Comparison of ENCODE assay signal across 4 worm cellular contexts in genomic region chrIV:6127252-6127930, ce11.
TF ChIP-seq lines count a peak whose summit lies in the region.

Gene M03D4.4 (minus strand): TSS chrIV:6127302.

TF ChIP-seq in whole organism, L1 larva, 84 proteins besides CTCF, POLR2A, EP300 and RAD21:
- TF ChIP-seq nhr-77 (tag; optimal IDR thresholded peaks at IDR 0.05; lab: Kevin White, UChicago) (peak; percentile 66), lsy-2 (tag; optimal IDR thresholded peaks at IDR 0.05; lab: Kevin White, UChicago) (peak in 1 of 2 experiments; percentile 55), dsc-1 (tag; optimal IDR thresholded peaks at IDR 0.05; lab: Kevin White, UChicago) (peak; percentile 21), swsn-7 (tag; optimal IDR thresholded peaks at IDR 0.05; lab: Kevin White, UChicago) (no peak), tbx-2 (tag; optimal IDR thresholded peaks at IDR 0.05; lab: Kevin White, UChicago) (peak; percentile 8), lin-13 (GFP tag; optimal IDR thresholded peaks at IDR 0.05; lab: Kevin White, UChicago) (no peak)

TF ChIP-seq in whole organism, L2 larva, 48 proteins besides CTCF, POLR2A, EP300 and RAD21:
- TF ChIP-seq snpc-4 (tag; optimal IDR thresholded peaks at IDR 0.05; lab: Kevin White, UChicago) (no peak), F13H6.1 (tag; optimal IDR thresholded peaks at IDR 0.05; lab: Kevin White, UChicago) (peak; percentile 42)

TF ChIP-seq in whole organism, L3 larva, 47 proteins besides CTCF, POLR2A, EP300 and RAD21:
- TF ChIP-seq fkh-2 (tag; optimal IDR thresholded peaks at IDR 0.05; lab: Kevin White, UChicago) (no peak), nfya-1 (tag; optimal IDR thresholded peaks at IDR 0.05; lab: Kevin White, UChicago; ENCODE audit: insufficient read depth) (no peak), daf-12 (tag; optimal IDR thresholded peaks at IDR 0.05; lab: Kevin White, UChicago) (no peak), pha-4 (tag; optimal IDR thresholded peaks at IDR 0.05; lab: Kevin White, UChicago) (peak; percentile 77), lin-39 (tag; optimal IDR thresholded peaks at IDR 0.05; lab: Kevin White, UChicago) (no peak), fkh-10 (GFP tag; optimal IDR thresholded peaks at IDR 0.05; lab: Kevin White, UChicago) (no peak), nhr-43 (tag; optimal IDR thresholded peaks at IDR 0.05; lab: Kevin White, UChicago; ENCODE audit: poor library complexity, severe bottlenecking) (no peak), hmg-11 (tag; optimal IDR thresholded peaks at IDR 0.05; lab: Kevin White, UChicago) (no peak)

TF ChIP-seq in whole organism, L4 larva, 104 proteins besides CTCF, POLR2A, EP300 and RAD21:
- TF ChIP-seq nhr-28 (tag; optimal IDR thresholded peaks at IDR 0.05; lab: Kevin White, UChicago) (no peak), D1046.2 (GFP tag; IDR thresholded peaks at IDR 0.05; lab: Robert Waterston, UW) (no peak), nhr-11 (tag; optimal IDR thresholded peaks at IDR 0.05; lab: Kevin White, UChicago) (no peak), nhr-41 (GFP tag; IDR thresholded peaks at IDR 0.05; lab: Robert Waterston, UW) (no peak), ZK546.5 (tag; optimal IDR thresholded peaks at IDR 0.05; lab: Kevin White, UChicago) (no peak), lin-29 (GFP tag; IDR thresholded peaks at IDR 0.05; lab: Robert Waterston, UW) (no peak), pqm-1 (tag; optimal IDR thresholded peaks at IDR 0.05; lab: Kevin White, UChicago) (no peak), aha-1 (tag; lab: Kevin White, UChicago) (peak; percentile 78), zfp-2 (tag; optimal IDR thresholded peaks at IDR 0.05; lab: Kevin White, UChicago) (no peak)

Comparison
In these comparisons a context has a peak if more than half of its experiments do, and no peak if none do; other contexts are left out.
1. Of the 29 proteins assayed by ChIP-seq in both whole organism, L4 larva and whole organism, L1 larva: peak only in whole organism, L4 larva: aha-1; only in whole organism, L1 larva: nhr-77; in both: none; in neither: 26; mixed calls (peak in some experiments, not most) for 1.